Fruit fly (Drosophila melanogaster) whole organism, wandering third instar larva: ENCODE measurements around the gene TfIIFbeta.

Experiments
- Abd-B ChIP-seq: fragments of >200 bp; optimal IDR thresholded peaks from 2 replicates; lab custom pipeline; 2017; ENCODE audit warnings: missing biosample characterization, missing genetic modification characterization
- CG32264 ChIP-seq: fragments of 200-800 bp; sonication (Bioruptor generic); optimal IDR thresholded peaks from 2 replicates; lab custom pipeline; 2016; ENCODE audit warnings: missing biosample characterization, missing genetic modification characterization
- CG9705 ChIP-seq: fragments of 200-800 bp; sonication (Bioruptor generic); optimal IDR thresholded peaks from 2 replicates; lab custom pipeline; 2018; ENCODE audit warnings: missing biosample characterization, mild to moderate bottlenecking, missing genetic modification characterization
- CrebA ChIP-seq: fragments of 200-800 bp; sonication (Bioruptor generic); optimal IDR thresholded peaks from 2 replicates; lab custom pipeline; 2016; ENCODE audit warnings: missing biosample characterization, mild to moderate bottlenecking, missing genetic modification characterization, borderline replicate concordance
- HLH106 ChIP-seq: fragments of 200-800 bp; optimal IDR thresholded peaks from 3 replicates; lab custom pipeline; 2019; ENCODE audit warnings: missing biosample characterization, mild to moderate bottlenecking, missing genetic modification characterization, moderate library complexity
- Hnf4 ChIP-seq: fragments of 200-800 bp; sonication (Bioruptor generic); optimal IDR thresholded peaks from 2 replicates; lab custom pipeline; 2016; ENCODE audit warnings: missing biosample characterization, mild to moderate bottlenecking, missing genetic modification characterization
- Hr78 ChIP-seq: fragments of >200 bp; optimal IDR thresholded peaks from 2 replicates; lab custom pipeline; 2017; ENCODE audit warnings: missing biosample characterization, missing genetic modification characterization
- Jra ChIP-seq: sonication (Bioruptor generic); optimal IDR thresholded peaks from 2 replicates; lab custom pipeline; 2016; ENCODE audit warnings: missing biosample characterization, missing genetic modification characterization
- Myc ChIP-seq: fragments of >200 bp; optimal IDR thresholded peaks from 2 replicates; lab custom pipeline; 2017
- N ChIP-seq: fragments of >200 bp; optimal IDR thresholded peaks from 2 replicates; lab custom pipeline; 2018; ENCODE audit warnings: missing biosample characterization, missing external identifiers, missing genetic modification characterization
- Rel ChIP-seq, 2 experiments: fragments of 200-800 bp; sonication (Bioruptor generic) in 1 of 2; optimal IDR thresholded peaks; 2 replicates in 1 of 2; 3 replicates in 1 of 2; lab custom pipeline; 2016 to 2019; ENCODE audit warnings: mild to moderate bottlenecking in 2 of 2, missing biosample characterization in 2 of 2, missing genetic modification characterization in 2 of 2, moderate library complexity in 1 of 2
- Vsx2 ChIP-seq: fragments of 200-300, 225-300 bp; sonication (Bioruptor generic); optimal IDR thresholded peaks from 2 replicates; lab custom pipeline; 2018; ENCODE audit warnings: missing biosample characterization, missing genetic modification characterization; ENCODE audit not compliant: partially characterized antibody
- ey ChIP-seq: fragments of 200-800 bp; sonication (Bioruptor generic); optimal IDR thresholded peaks from 2 replicates; lab custom pipeline; 2016; ENCODE audit warnings: missing biosample characterization, missing genetic modification characterization
- foxo ChIP-seq, 2 experiments: fragments of 200-800 bp; sonication (Bioruptor generic); optimal IDR thresholded peaks; 2 replicates in 1 of 2; 3 replicates in 1 of 2; lab custom pipeline; 2016 to 2017; ENCODE audit warnings: missing biosample characterization in 2 of 2, missing genetic modification characterization in 2 of 2
- fru ChIP-seq: fragments of 200-800 bp; sonication (Bioruptor generic); optimal IDR thresholded peaks from 3 replicates; lab custom pipeline; 2016; ENCODE audit warnings: missing biosample characterization, mild to moderate bottlenecking, missing genetic modification characterization
- h ChIP-seq: fragments of 200-800 bp; sonication (Bioruptor generic); optimal IDR thresholded peaks from 3 replicates; lab custom pipeline; 2016; ENCODE audit warnings: missing biosample characterization, mild to moderate bottlenecking, missing genetic modification characterization
- jim ChIP-seq: fragments of 175-275, 200-325 bp; sonication (Bioruptor generic); optimal IDR thresholded peaks from 2 replicates; lab custom pipeline; 2016; ENCODE audit warnings: missing biosample characterization, mild to moderate bottlenecking, missing genetic modification characterization
- lola ChIP-seq: fragments of >200 bp; optimal IDR thresholded peaks from 2 replicates; lab custom pipeline; 2017; ENCODE audit warnings: missing biosample characterization, missing genetic modification characterization
- pan ChIP-seq: fragments of >200 bp; optimal IDR thresholded peaks from 2 replicates; lab custom pipeline; 2017
- psq ChIP-seq: fragments of 200-800 bp; sonication (Bioruptor generic); optimal IDR thresholded peaks from 3 replicates; lab custom pipeline; 2017; ENCODE audit warnings: missing biosample characterization, mild to moderate bottlenecking, missing genetic modification characterization, moderate library complexity
- rgr ChIP-seq: fragments of 200-800 bp; sonication (Bioruptor generic); optimal IDR thresholded peaks from 3 replicates; lab custom pipeline; 2016; ENCODE audit warnings: missing biosample characterization, mild to moderate bottlenecking, missing genetic modification characterization
- sv ChIP-seq: fragments of 200-800 bp; sonication (Bioruptor generic); optimal IDR thresholded peaks from 3 replicates; lab custom pipeline; 2016; ENCODE audit warnings: missing biosample characterization, missing genetic modification characterization

Gene TfIIFbeta

DNA sequence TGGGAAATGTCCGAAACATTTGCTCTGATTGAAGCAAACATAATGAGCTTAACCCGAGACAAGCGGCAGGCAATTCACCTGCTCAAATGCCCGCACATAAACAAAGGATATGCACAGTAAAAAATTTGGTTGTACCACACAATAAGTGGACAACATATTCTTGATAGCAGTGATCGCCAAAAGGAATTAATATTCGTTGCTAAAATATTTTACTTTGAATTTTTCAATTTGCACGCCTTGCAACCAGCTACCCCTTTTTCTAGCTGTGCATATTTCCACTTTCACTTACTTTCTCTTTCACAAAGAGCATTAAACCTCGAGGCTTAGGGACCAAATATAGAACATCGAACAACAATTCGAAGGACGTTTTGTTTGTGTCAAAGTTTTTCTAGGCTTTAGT is 20.0 kb downstream of the TfIIFbeta start:
- TF ChIP-seq pan (lab: Kevin White, UChicago) (no peak), Hnf4 (GFP tag; lab: Kevin White, UChicago) (no peak), HLH106 (tag; lab: Kevin White, UChicago) (no peak), Jra (no peak), jim (GFP tag; lab: Kevin White, UChicago) (no peak), h (GFP tag; lab: Kevin White, UChicago) (no peak), Hr78 (GFP tag; lab: Kevin White, UChicago) (no peak), CG32264 (no peak), Vsx2 (GFP tag; lab: Kevin White, UChicago) (no peak), CrebA (no peak), ey (GFP tag; lab: Kevin White, UChicago) (no peak), lola (GFP tag; lab: Kevin White, UChicago) (no peak), N (GFP tag; lab: Kevin White, UChicago) (no peak), fru (no peak), Myc (no peak)

DNA sequence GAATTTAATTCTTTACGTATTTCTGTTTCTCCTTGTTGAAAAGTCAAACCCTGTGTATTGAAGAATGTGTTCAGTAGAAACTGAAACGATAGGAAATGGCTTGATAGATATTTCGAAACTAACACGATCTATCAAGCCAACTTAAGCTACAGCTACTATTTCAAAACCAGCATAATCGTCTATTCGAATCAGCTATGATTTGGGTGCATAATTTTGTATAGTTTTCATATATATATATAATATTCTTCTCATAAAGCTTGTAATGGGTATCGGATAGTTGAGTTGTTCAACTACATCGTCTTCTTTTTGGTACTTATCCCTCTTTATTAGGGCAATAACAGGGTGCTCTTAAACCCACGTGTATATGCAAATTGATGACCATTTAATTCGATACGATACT is 31.7 kb downstream of the TfIIFbeta start, which contains the start of gene tomboy20:
Gene tomboy20 (minus strand): TSS at position 101 of the 400 bp plus-strand sequence.
- TF ChIP-seq HLH106 (tag; lab: Kevin White, UChicago) (no peak), lola (GFP tag; lab: Kevin White, UChicago) (no peak)

DNA sequence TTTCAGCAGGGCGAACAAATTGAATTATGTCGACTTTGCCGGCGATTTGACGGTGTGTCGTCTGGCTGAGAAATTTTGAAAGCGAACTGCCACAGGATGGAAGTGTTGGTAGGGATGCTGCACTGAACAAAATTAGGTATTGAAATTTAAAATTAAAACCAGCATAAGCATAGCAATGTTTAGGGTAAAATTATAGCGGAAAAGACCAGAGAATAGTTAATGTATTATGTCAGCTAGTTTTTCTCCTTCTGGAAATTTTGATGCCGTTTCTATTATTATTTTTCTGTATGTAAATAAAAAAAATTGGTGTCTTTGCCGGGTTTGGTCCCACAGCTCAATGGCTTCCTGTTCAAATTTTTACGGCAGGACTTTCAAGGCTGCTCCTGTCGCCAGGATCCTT is 40.9 kb downstream of the TfIIFbeta start:
- TF ChIP-seq Myc: no peak
- no peak for TF ChIP-seq Rel (GFP tag; optimal IDR thresholded peaks at IDR 0.05; lab: Kevin White, UChicago)
- no peak for TF ChIP-seq Rel (tag; optimal IDR thresholded peaks at IDR 0.05; lab: Kevin White, UChicago)
- TF ChIP-seq CG9705 (GFP tag; lab: Kevin White, UChicago): no peak
- no peak for TF ChIP-seq foxo (GFP tag; optimal IDR thresholded peaks at IDR 0.05; lab: Kevin White, UChicago)
- no peak for TF ChIP-seq Abd-B
- TF ChIP-seq psq (GFP tag; lab: Kevin White, UChicago): no peak
- no peak for TF ChIP-seq sv (GFP tag; lab: Kevin White, UChicago)
- no peak for TF ChIP-seq jim (GFP tag; lab: Kevin White, UChicago)
- no peak for TF ChIP-seq rgr (GFP tag; lab: Kevin White, UChicago)
- TF ChIP-seq pan (lab: Kevin White, UChicago): no peak
- TF ChIP-seq CrebA: no peak
